Worm (Caenorhabditis elegans) whole organism, L2 larva: ENCODE data around the gene sqv-1.

Source experiments
- F13H6.1 ChIP-seq: sonication (generic microtip); optimal IDR thresholded peaks from 2 replicates; lab custom pipeline; 2016; ENCODE audit warnings: missing genetic modification characterization, missing compliant biosample characterization
- alr-1 ChIP-seq: fragments of 150-350 bp; optimal IDR thresholded peaks from 2 replicates; lab custom pipeline; 2014; ENCODE audit warnings: missing biosample characterization, missing genetic modification characterization
- fos-1 ChIP-seq: fragments of 150-350 bp; optimal IDR thresholded peaks from 2 replicates; lab custom pipeline; 2014; ENCODE audit warnings: missing biosample characterization, missing genetic modification characterization
- gmeb-1 ChIP-seq: fragments of 150-350 bp; optimal IDR thresholded peaks from 2 replicates; lab custom pipeline; 2014; ENCODE audit warnings: missing biosample characterization, missing genetic modification characterization
- lin-11 ChIP-seq: fragments of 150-350 bp; sonication (generic microtip); optimal IDR thresholded peaks from 2 replicates; lab custom pipeline; 2014; ENCODE audit warnings: missing biosample characterization, missing genetic modification characterization, inconsistent platforms, mixed read lengths
- lin-13 ChIP-seq: fragments of 150-350 bp; optimal IDR thresholded peaks from 2 replicates; lab custom pipeline; 2014; ENCODE audit warnings: missing biosample characterization, missing genetic modification reagents, missing genetic modification characterization
- lsy-2 ChIP-seq, 2 experiments: fragments of 150-350 bp in 1 of 2; sonication (generic microtip) in 1 of 2; optimal IDR thresholded peaks; 2 replicates each; lab custom pipeline; 2014 to 2017; ENCODE audit warnings: missing biosample characterization in 2 of 2, missing genetic modification characterization in 2 of 2
- mbf-1 ChIP-seq: sonication (generic microtip); optimal IDR thresholded peaks from 2 replicates; lab custom pipeline; 2017; ENCODE audit warnings: missing biosample characterization, missing genetic modification characterization
- nhr-237 ChIP-seq: fragments of 150-350 bp; optimal IDR thresholded peaks from 2 replicates; lab custom pipeline; 2014; ENCODE audit warnings: missing biosample characterization, missing genetic modification characterization
- snpc-4 ChIP-seq: fragments of 150-350 bp; optimal IDR thresholded peaks from 2 replicates; lab custom pipeline; 2014; ENCODE audit warnings: missing biosample characterization, missing genetic modification characterization
- unc-39 ChIP-seq: fragments of 150-350 bp; optimal IDR thresholded peaks from 2 replicates; lab custom pipeline; 2014; ENCODE audit warnings: missing biosample characterization, missing genetic modification characterization
- unc-62 ChIP-seq: fragments of 150-350 bp; optimal IDR thresholded peaks from 2 replicates; lab custom pipeline; 2014; ENCODE audit warnings: missing biosample characterization, missing genetic modification reagents, missing genetic modification characterization
- zag-1 ChIP-seq: fragments of 150-350 bp; optimal IDR thresholded peaks from 2 replicates; lab custom pipeline; 2014; ENCODE audit warnings: missing biosample characterization, missing genetic modification characterization
- ztf-11 ChIP-seq: sonication (generic microtip); optimal IDR thresholded peaks from 2 replicates; lab custom pipeline; 2017; ENCODE audit warnings: missing biosample characterization, missing genetic modification characterization
- ztf-4 ChIP-seq: fragments of 150-350 bp; optimal IDR thresholded peaks from 2 replicates; lab custom pipeline; 2014; ENCODE audit warnings: missing biosample characterization, missing genetic modification characterization

Gene sqv-1

DNA sequence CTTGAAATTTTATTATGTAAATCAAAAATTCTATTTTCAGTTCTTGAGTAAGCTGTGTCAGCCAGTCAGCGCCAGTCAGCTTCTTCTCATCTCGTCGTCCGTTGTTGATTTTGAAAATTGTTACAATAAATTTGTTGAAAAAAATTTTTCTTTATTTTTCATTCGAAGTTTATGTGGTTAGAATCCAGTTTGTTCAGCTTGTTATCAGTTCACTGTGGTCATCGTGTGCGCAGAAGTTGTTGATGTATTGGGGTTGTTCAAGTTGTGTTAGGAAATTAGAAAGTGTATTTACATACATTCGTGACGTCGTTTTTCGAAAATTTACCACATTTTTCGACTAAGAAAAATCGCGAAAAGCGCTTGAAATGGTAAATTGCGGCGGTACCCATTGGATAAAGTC lies 36.9 kb downstream of the sqv-1 start:
- TF ChIP-seq nhr-237 (tag; lab: Kevin White, UChicago) (no peak), lsy-2 (tag; optimal IDR thresholded peaks at IDR 0.05; lab: Kevin White, UChicago) (no peak), unc-62 (GFP tag; lab: Kevin White, UChicago) (no peak), alr-1 (tag; lab: Kevin White, UChicago) (no peak), F13H6.1 (tag; lab: Kevin White, UChicago) (no peak), lin-11 (tag; lab: Kevin White, UChicago) (no peak), ztf-11 (tag; lab: Kevin White, UChicago) (no peak), ztf-4 (tag; lab: Kevin White, UChicago) (no peak), snpc-4 (no peak), fos-1 (no peak), mbf-1 (no peak), zag-1 (no peak), unc-39 (tag; lab: Kevin White, UChicago) (no peak), lin-13 (no peak), gmeb-1 (tag; lab: Kevin White, UChicago) (no peak)
